Fruit fly (Drosophila melanogaster) whole organism: ENCODE measurements around the gene robl22E.

Source experiments
- EcR ChIP-seq, 2 experiments: fragments of >200 bp; optimal IDR thresholded peaks; 2 replicates each; lab custom pipeline; 2017; ENCODE audit warnings: missing biosample characterization in 2 of 2, missing genetic modification characterization in 2 of 2, missing genetic modification reagents in 2 of 2
- pan ChIP-seq: fragments of >200 bp; optimal IDR thresholded peaks from 2 replicates; lab custom pipeline; 2017
- psq ChIP-seq: fragments of >200 bp; optimal IDR thresholded peaks from 2 replicates; lab custom pipeline; 2017
- usp ChIP-seq: fragments of >200 bp; optimal IDR thresholded peaks from 2 replicates; lab custom pipeline; 2017; ENCODE audit warnings: missing biosample characterization, missing genetic modification characterization, mixed read lengths

dm6 chr2L:2307648-2308047 is 17.1 kb upstream of the robl22E start, which contains the start of gene CG16995:
- no peak for TF ChIP-seq psq (lab: Kevin White, UChicago)
- no peak for TF ChIP-seq pan (lab: Kevin White, UChicago)
- no peak for TF ChIP-seq usp (GFP tag; lab: Kevin White, UChicago)
- TF ChIP-seq EcR (GFP tag; optimal IDR thresholded peaks at IDR 0.05; lab: Kevin White, UChicago) = no peak
